Worm (Caenorhabditis elegans) whole organism, young adult: Measurements from ENCODE around the gene mct-3.

Experiments used
- F37B4.10 ChIP-seq: fragments of 200-800 bp; sonication (Bioruptor generic); IDR thresholded peaks from 2 replicates; pipeline ENCODE4 v1.3.6; 2022; ENCODE audit warnings: missing genetic modification characterization, missing compliant biosample characterization
- Y79H2A.3 ChIP-seq: fragments of 200-800 bp; sonication (Bioruptor generic); conservative IDR thresholded peaks from 2 replicates; pipeline ENCODE4 v1.3.6; 2022; ENCODE audit warnings: missing genetic modification reagents, missing genetic modification characterization, missing compliant biosample characterization
- ZK185.1 ChIP-seq: sonication (generic microtip); optimal IDR thresholded peaks from 2 replicates; lab custom pipeline; 2016; ENCODE audit warnings: mild to moderate bottlenecking, missing genetic modification characterization, missing compliant biosample characterization; ENCODE audit not compliant: poor library complexity, severe bottlenecking
- aptf-3 ChIP-seq: fragments of 200-800 bp; sonication (Bioruptor generic); IDR thresholded peaks from 2 replicates; pipeline ENCODE4 v1.3.6; 2022; ENCODE audit warnings: missing genetic modification characterization, missing compliant biosample characterization
- hlh-12 ChIP-seq: sonication (generic microtip); optimal IDR thresholded peaks from 2 replicates; lab custom pipeline; 2016; ENCODE audit warnings: missing genetic modification characterization, missing compliant biosample characterization
- lin-40 ChIP-seq: sonication (generic microtip); optimal IDR thresholded peaks from 2 replicates; lab custom pipeline; 2016; ENCODE audit warnings: missing genetic modification characterization, mild to moderate bottlenecking, missing compliant biosample characterization, missing genotype, missing genetic modification reagents
- nhr-179 ChIP-seq: sonication (generic microtip); optimal IDR thresholded peaks from 2 replicates; lab custom pipeline; 2016; ENCODE audit warnings: mild to moderate bottlenecking, missing genetic modification characterization, missing compliant biosample characterization
- nhr-80 ChIP-seq: sonication (generic microtip); optimal IDR thresholded peaks from 2 replicates; lab custom pipeline; 2016; ENCODE audit warnings: missing genetic modification characterization, missing compliant biosample characterization
- ztf-25 ChIP-seq: fragments of 200-800 bp; sonication (Bioruptor generic); IDR thresholded peaks from 2 replicates; pipeline ENCODE4 v1.3.6; 2022; ENCODE audit warnings: missing genetic modification reagents, missing genetic modification characterization, missing compliant biosample characterization

Gene mct-3

DNA sequence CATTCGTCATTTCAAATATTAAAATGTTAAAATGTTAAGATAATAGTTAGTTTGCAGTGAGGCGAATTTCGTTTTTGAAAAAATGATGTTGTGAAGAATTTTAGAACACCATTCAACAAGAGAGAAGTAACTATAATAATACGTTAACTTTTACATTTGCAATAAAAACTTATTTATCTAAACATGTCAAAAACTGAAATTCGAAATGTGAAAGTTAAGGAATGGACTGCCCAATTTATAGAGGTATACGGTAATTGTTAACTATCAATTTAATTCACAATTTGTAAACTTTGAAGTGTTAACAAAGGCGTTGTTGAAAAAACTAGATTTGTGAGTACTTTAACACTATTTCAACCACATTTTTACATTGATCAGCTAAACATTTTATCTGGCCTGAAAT, 51.1 kb downstream of the mct-3 start:
- TF ChIP-seq Y79H2A.3 (GFP tag; lab: Robert Waterston, UW), result no peak
- no peak for TF ChIP-seq aptf-3 (GFP tag; lab: Robert Waterston, UW)
- TF ChIP-seq ztf-25 (GFP tag; lab: Robert Waterston, UW), result no peak
- TF ChIP-seq hlh-12, result no peak
- no peak for TF ChIP-seq lin-40 (tag; lab: Kevin White, UChicago)
- no peak for TF ChIP-seq F37B4.10 (GFP tag; lab: Robert Waterston, UW)
- no peak for TF ChIP-seq nhr-80 (tag; lab: Kevin White, UChicago)
- TF ChIP-seq ZK185.1 (tag; lab: Kevin White, UChicago), result no peak
- no peak for TF ChIP-seq nhr-179 (tag; lab: Kevin White, UChicago)
- TF ChIP-seq, all 124 proteins: peak for 0
